Fruit fly (Drosophila melanogaster): ENCODE data around the gene CG15458.

The CG15458 gene

dm6 chrX:20394066-20394913, 19.7 kb downstream of the CG15458 start, which contains the start of gene HERC2 (continued):
- TF ChIP-seq vvl (GFP tag; IDR thresholded peaks at IDR 0.05) (peak; percentile 66), CG18619 (GFP tag; optimal IDR thresholded peaks at IDR 0.05) (no peak), CG2199 (GFP tag; IDR thresholded peaks at IDR 0.05) (no peak), CG12219 (GFP tag; optimal IDR thresholded peaks at IDR 0.05) (no peak), D (optimal IDR thresholded peaks at IDR 0.05) (no peak), D (GFP tag; optimal IDR thresholded peaks at IDR 0.05) (no peak), ab (GFP tag; optimal IDR thresholded peaks at IDR 0.05) (no peak), CG13296 (GFP tag; optimal IDR thresholded peaks at IDR 0.05) (no peak), CG3847 (GFP tag; IDR thresholded peaks at IDR 0.05) (peak; percentile 40; the same call in 1 of the 2 replicates), Camta (GFP tag; optimal IDR thresholded peaks at IDR 0.05) (no peak), Chrac-16 (GFP tag; optimal IDR thresholded peaks at IDR 0.05) (peak; percentile 51), CG32772 (GFP tag; IDR thresholded peaks at IDR 0.05) (peak; percentile 70), zfh1 (GFP tag; IDR thresholded peaks at IDR 0.05) (peak; percentile 50; the same call in 1 of the 3 replicates), CG14710 (tag; optimal IDR thresholded peaks at IDR 0.05) (peak; percentile 44), Vsx1 (GFP tag; optimal IDR thresholded peaks at IDR 0.05) (no peak), HmgZ (tag; optimal IDR thresholded peaks at IDR 0.05) (peak; percentile 35), sqz (GFP tag; optimal IDR thresholded peaks at IDR 0.05) (no peak), lola (GFP tag; optimal IDR thresholded peaks at IDR 0.05) (peak in 1 of 3 experiments; percentile 30), CG12236 (GFP tag; optimal IDR thresholded peaks at IDR 0.05) (no peak), trem (tag; optimal IDR thresholded peaks at IDR 0.05) (no peak), hb (GFP tag; IDR thresholded peaks at IDR 0.05; ENCODE audit: partially characterized antibody) (peak; percentile 91), eve (GFP tag; optimal IDR thresholded peaks at IDR 0.05) (no peak), CG34422 (GFP tag; IDR thresholded peaks at IDR 0.05) (no peak), tx (GFP tag; optimal IDR thresholded peaks at IDR 0.05) (peak; percentile 15), mam (GFP tag; optimal IDR thresholded peaks at IDR 0.05) (peak; percentile 73), Atf-2 (GFP tag; optimal IDR thresholded peaks at IDR 0.05) (peak; percentile 57), CG34376 (GFP tag; optimal IDR thresholded peaks at IDR 0.05) (no peak), CG2875 (GFP tag; optimal IDR thresholded peaks at IDR 0.05) (no peak), Scr (GFP tag; IDR thresholded peaks at IDR 0.05; ENCODE audit: partially characterized antibody) (peak; percentile 84), CG10274 (GFP tag; optimal IDR thresholded peaks at IDR 0.05) (no peak), NFAT (GFP tag; IDR thresholded peaks at IDR 0.05) (peak; percentile 81), CG17829 (tag; optimal IDR thresholded peaks at IDR 0.05) (no peak), dimm (GFP tag; IDR thresholded peaks at IDR 0.05) (no peak), Ssrp (tag; optimal IDR thresholded peaks at IDR 0.05) (no peak), CG12391 (tag; optimal IDR thresholded peaks at IDR 0.05) (peak; percentile 40), wek (GFP tag; optimal IDR thresholded peaks at IDR 0.05) (no peak), CG1603 (tag; optimal IDR thresholded peaks at IDR 0.05) (no peak), grn (GFP tag; optimal IDR thresholded peaks at IDR 0.05) (no peak), HLH54F (GFP tag; optimal IDR thresholded peaks at IDR 0.05) (peak; percentile 52), CG3407 (GFP tag; optimal IDR thresholded peaks at IDR 0.05) (no peak), Ada2b (GFP tag; IDR thresholded peaks at IDR 0.05) (peak; percentile 53; the same call in 1 of the 2 replicates), Doc2 (GFP tag; IDR thresholded peaks at IDR 0.05) (no peak), CG4424 (GFP tag; optimal IDR thresholded peaks at IDR 0.05) (no peak), CG14667 (GFP tag; IDR thresholded peaks at IDR 0.05) (peak; percentile 34; the same call in 1 of the 2 replicates), CG9797 (GFP tag; optimal IDR thresholded peaks at IDR 0.05) (no peak), CG30431 (GFP tag; optimal IDR thresholded peaks at IDR 0.05) (peak; percentile 0), CG15073 (GFP tag; optimal IDR thresholded peaks at IDR 0.05) (no peak), CG9437 (GFP tag; optimal IDR thresholded peaks at IDR 0.05) (no peak), CG8388 (GFP tag; optimal IDR thresholded peaks at IDR 0.05) (peak; percentile 29), Lpt (GFP tag; optimal IDR thresholded peaks at IDR 0.05) (no peak)

Measured in whole organism, embryonic.